Worm (Caenorhabditis elegans) whole organism, mixed stage, embryonic: ENCODE data around the gene C17F4.3.

Experiments
- ces-1 ChIP-seq: fragments of 150-350 bp; optimal IDR thresholded peaks from 2 replicates; lab custom pipeline; 2014; ENCODE audit warnings: missing biosample characterization, missing genetic modification reagents, missing genetic modification characterization
- hlh-1 ChIP-seq: fragments of 150-350 bp; optimal IDR thresholded peaks from 2 replicates; lab custom pipeline; 2014; ENCODE audit warnings: missing biosample characterization, missing genetic modification reagents, missing genetic modification characterization
- lsy-2 ChIP-seq: fragments of 150-350 bp; optimal IDR thresholded peaks from 2 replicates; lab custom pipeline; 2014; ENCODE audit warnings: missing biosample characterization, missing genetic modification characterization
- mep-1 ChIP-seq: fragments of 150-350 bp; optimal IDR thresholded peaks from 2 replicates; lab custom pipeline; 2017; ENCODE audit warnings: missing biosample characterization, missing genetic modification reagents, missing genetic modification characterization, inconsistent platforms
- nhr-237 ChIP-seq: fragments of 150-350 bp; optimal IDR thresholded peaks from 2 replicates; lab custom pipeline; 2014; ENCODE audit warnings: missing biosample characterization, missing genetic modification characterization
- sem-2 ChIP-seq: fragments of 200-800 bp; sonication (Bioruptor generic); optimal IDR thresholded peaks from 2 replicates; lab custom pipeline; 2018; ENCODE audit warnings: mild to moderate bottlenecking, missing genetic modification characterization, missing compliant biosample characterization
- snpc-4 ChIP-seq: fragments of 150-350 bp; optimal IDR thresholded peaks from 2 replicates; lab custom pipeline; 2014; ENCODE audit warnings: missing biosample characterization, missing genetic modification characterization
- unc-62 ChIP-seq: fragments of 150-350 bp; optimal IDR thresholded peaks from 2 replicates; lab custom pipeline; 2014; ENCODE audit warnings: missing biosample characterization, missing genetic modification reagents, missing genetic modification characterization

- no peak for TF ChIP-seq unc-62 (GFP tag; lab: Kevin White, UChicago)
- no peak for TF ChIP-seq lsy-2
- TF ChIP-seq mep-1 (tag; lab: Kevin White, UChicago) = no peak
- TF ChIP-seq nhr-237 = no peak
- no peak for TF ChIP-seq snpc-4
- no peak for TF ChIP-seq ces-1 (GFP tag; lab: Kevin White, UChicago)
- TF ChIP-seq hlh-1 (tag; lab: Kevin White, UChicago) = no peak
- TF ChIP-seq sem-2 (GFP tag; lab: Kevin White, UChicago) = no peak
Measured at ce11 chrII:3274923-3275322, 34.6 kb downstream of the C17F4.3 start, which contains the start of gene F02E11.3.
